Worm (Caenorhabditis elegans): ENCODE data around the gene T26C5.5.

T26C5.5 gene

ce11 chrII:9242804-9243203 is 3.7 kb downstream of the T26C5.5 start (continued):
- TF ChIP-seq nhr-85 (tag) = peak; percentile 75
- no peak for TF ChIP-seq fkh-10 (GFP tag; optimal IDR thresholded peaks at IDR 0.05)
- TF ChIP-seq nhr-19 (GFP tag; conservative IDR thresholded peaks at IDR 0.05) = peak; percentile 41; the same call in 1 of the 2 replicates
- TF ChIP-seq ceh-88 (GFP tag; IDR thresholded peaks at IDR 0.05) = peak; percentile 48
- no peak for TF ChIP-seq aha-1 (tag; optimal IDR thresholded peaks at IDR 0.05)
- TF ChIP-seq nhr-84 (tag; optimal IDR thresholded peaks at IDR 0.05) = no peak
- no peak for TF ChIP-seq nhr-76 (tag; optimal IDR thresholded peaks at IDR 0.05)
- TF ChIP-seq pag-3 (tag; optimal IDR thresholded peaks at IDR 0.05; ENCODE audit: borderline replicate concordance, insufficient read depth) = no peak
- no peak for TF ChIP-seq fos-1 (tag; optimal IDR thresholded peaks at IDR 0.05)
- no peak for TF ChIP-seq snpc-4 (tag; optimal IDR thresholded peaks at IDR 0.05)
- TF ChIP-seq dsc-1 (tag; optimal IDR thresholded peaks at IDR 0.05) = peak; percentile 10
- no peak for TF ChIP-seq lin-39 (tag; optimal IDR thresholded peaks at IDR 0.05)
- peak; percentile 2 for TF ChIP-seq irx-1 (tag; optimal IDR thresholded peaks at IDR 0.05)
- TF ChIP-seq ama-1 (optimal IDR thresholded peaks at IDR 0.05) = no peak
- peak in 1 of 2 experiments; percentile 47 for TF ChIP-seq mdl-1 (tag; optimal IDR thresholded peaks at IDR 0.05)

ce11 chrII:9241610-9242009 is 4.9 kb downstream of the T26C5.5 start:
- TF ChIP-seq ceh-8 (GFP tag; optimal IDR thresholded peaks at IDR 0.05) (no peak), xbp-1 (tag; optimal IDR thresholded peaks at IDR 0.05) (no peak), nhr-12 (tag; optimal IDR thresholded peaks at IDR 0.05) (no peak), nhr-85 (tag) (peak; percentile 46), nhr-20 (tag; optimal IDR thresholded peaks at IDR 0.05) (peak; percentile 13), pag-3 (tag; optimal IDR thresholded peaks at IDR 0.05; ENCODE audit: borderline replicate concordance, insufficient read depth) (no peak), ces-1 (GFP tag; optimal IDR thresholded peaks at IDR 0.05) (no peak), elt-3 (tag; optimal IDR thresholded peaks at IDR 0.05) (peak in 1 of 6 experiments; percentile 26), tbx-2 (tag; optimal IDR thresholded peaks at IDR 0.05) (no peak), lin-35 (GFP tag; optimal IDR thresholded peaks at IDR 0.05) (peak in 1 of 2 experiments; percentile 11), zip-4 (GFP tag; optimal IDR thresholded peaks at IDR 0.05) (no peak), blmp-1 (tag; optimal IDR thresholded peaks at IDR 0.05) (peak; percentile 87), efl-1 (optimal IDR thresholded peaks at IDR 0.05) (no peak), efl-1 (GFP tag; optimal IDR thresholded peaks at IDR 0.05 in 1 of 2) (peak in 1 of 2 experiments; percentile 64), nhr-19 (GFP tag; conservative IDR thresholded peaks at IDR 0.05) (no peak)

ce11 chrII:9237719-9238118 is 8.8 kb downstream of the T26C5.5 start:
- no peak for TF ChIP-seq skn-1 (tag; optimal IDR thresholded peaks at IDR 0.05)
- TF ChIP-seq ceh-82 (tag; optimal IDR thresholded peaks at IDR 0.05) = no peak
- TF ChIP-seq xbp-1 (tag; optimal IDR thresholded peaks at IDR 0.05) = no peak
- peak; percentile 29 for TF ChIP-seq lin-14 (GFP tag; optimal IDR thresholded peaks at IDR 0.05)
- TF ChIP-seq snpc-4 (tag; optimal IDR thresholded peaks at IDR 0.05) = no peak
- TF ChIP-seq nhr-71 (tag; optimal IDR thresholded peaks at IDR 0.05) = no peak
- TF ChIP-seq mep-1 (tag; optimal IDR thresholded peaks at IDR 0.05) = no peak
- no peak for TF ChIP-seq isw-1 (GFP tag; IDR thresholded peaks at IDR 0.05)
- peak; percentile 60 for TF ChIP-seq nhr-85 (tag)
- TF ChIP-seq elt-3 (tag; optimal IDR thresholded peaks at IDR 0.05) = peak in 1 of 6 experiments; percentile 46
- no peak for TF ChIP-seq nhr-19 (GFP tag; conservative IDR thresholded peaks at IDR 0.05)
- TF ChIP-seq Y116A8C.19 (tag; optimal IDR thresholded peaks at IDR 0.05; ENCODE audit: borderline replicate concordance) = no peak
- TF ChIP-seq egl-27 (tag; optimal IDR thresholded peaks at IDR 0.05) = no peak
- no peak for TF ChIP-seq pqm-1 (tag; optimal IDR thresholded peaks at IDR 0.05)
- no peak for TF ChIP-seq ceh-63 (GFP tag; optimal IDR thresholded peaks at IDR 0.05)
- TF ChIP-seq efl-1 (optimal IDR thresholded peaks at IDR 0.05) = no peak
- TF ChIP-seq efl-1 (GFP tag; optimal IDR thresholded peaks at IDR 0.05 in 1 of 2) = peak in 1 of 2 experiments; percentile 84

- TF ChIP-seq swsn-7 (tag; optimal IDR thresholded peaks at IDR 0.05) (no peak), nhr-71 (tag; optimal IDR thresholded peaks at IDR 0.05) (no peak), fos-1 (tag; optimal IDR thresholded peaks at IDR 0.05) (no peak), blmp-1 (tag; optimal IDR thresholded peaks at IDR 0.05) (no peak), egl-27 (tag; optimal IDR thresholded peaks at IDR 0.05) (no peak), nhr-85 (tag) (peak; percentile 63), nhr-19 (GFP tag; conservative IDR thresholded peaks at IDR 0.05) (no peak), tbx-2 (tag; optimal IDR thresholded peaks at IDR 0.05) (no peak), pag-3 (tag; optimal IDR thresholded peaks at IDR 0.05; ENCODE audit: borderline replicate concordance, insufficient read depth) (no peak)
Observed at ce11 chrII:9236972-9237371, 9.6 kb downstream of the T26C5.5 start.

All from whole organism, L1 larva.